Worm (Caenorhabditis elegans): ENCODE data around the gene cnnm-2.

DNA sequence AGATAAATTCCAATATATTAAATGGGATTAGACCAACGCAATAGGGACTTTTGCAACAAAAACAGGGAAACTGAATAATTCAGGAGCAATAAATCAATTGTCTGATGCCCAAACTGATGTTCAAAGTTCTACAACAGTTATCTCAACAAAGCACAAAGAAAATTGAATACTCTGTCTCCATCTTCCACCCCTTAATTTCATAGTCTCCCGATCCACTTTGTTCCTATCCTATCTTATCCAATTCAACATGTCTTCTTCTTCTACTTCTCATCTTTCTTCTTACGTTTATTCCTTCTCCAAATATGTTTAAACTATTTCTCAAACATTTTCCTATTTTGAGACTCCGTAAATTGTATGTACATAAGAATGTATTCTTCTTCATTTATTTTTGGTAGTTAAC, 41.6 kb upstream of the cnnm-2 start:
- TF ChIP-seq snpc-4 (GFP tag; optimal IDR thresholded peaks at IDR 0.05) (no peak), snpc-4 (tag; optimal IDR thresholded peaks at IDR 0.05) (no peak), ztf-6 (GFP tag; IDR thresholded peaks at IDR 0.05) (no peak), lir-1 (GFP tag; conservative IDR thresholded peaks at IDR 0.05) (no peak), mcd-1 (GFP tag; IDR thresholded peaks at IDR 0.05) (no peak)
